Worm (Caenorhabditis elegans) whole organism, early embryonic: ENCODE data around the gene C50H2.7.

Experiments
- B0310.2 ChIP-seq: sonication (generic microtip); optimal IDR thresholded peaks from 2 replicates; lab custom pipeline; 2016; ENCODE audit warnings: mild to moderate bottlenecking, missing genetic modification characterization, missing compliant biosample characterization
- F13C5.2 ChIP-seq: sonication (generic microtip); optimal IDR thresholded peaks from 2 replicates; lab custom pipeline; 2017; ENCODE audit warnings: mild to moderate bottlenecking, missing genetic modification characterization, inconsistent platforms, missing compliant biosample characterization
- aly-1 ChIP-seq: sonication (generic microtip); optimal IDR thresholded peaks from 2 replicates; lab custom pipeline; 2016; ENCODE audit warnings: missing genetic modification characterization, missing compliant biosample characterization
- ama-1 ChIP-seq: fragments of 150-350 bp; optimal IDR thresholded peaks from 2 replicates; lab custom pipeline; 2014
- ceh-13 ChIP-seq: fragments of 200-800 bp; sonication (Bioruptor generic); optimal IDR thresholded peaks from 2 replicates; lab custom pipeline; 2018; ENCODE audit warnings: mild to moderate bottlenecking, missing genetic modification characterization, missing compliant biosample characterization
- ceh-36 ChIP-seq: sonication (generic microtip); optimal IDR thresholded peaks from 2 replicates; lab custom pipeline; 2016; ENCODE audit warnings: missing genetic modification characterization, inconsistent platforms, missing compliant biosample characterization
- ets-7 ChIP-seq: sonication (generic microtip); optimal IDR thresholded peaks from 2 replicates; lab custom pipeline; 2016; ENCODE audit warnings: missing genotype, missing genetic modification characterization, missing compliant biosample characterization
- flt-1 ChIP-seq: fragments of 200-800 bp; sonication (Bioruptor generic); IDR thresholded peaks from 2 replicates; pipeline ENCODE4 v1.3.6; 2022; ENCODE audit warnings: missing genetic modification characterization, missing compliant biosample characterization
- hmbx-1 ChIP-seq: sonication (generic microtip); optimal IDR thresholded peaks from 2 replicates; lab custom pipeline; 2016; ENCODE audit warnings: mild to moderate bottlenecking, missing genetic modification characterization, missing compliant biosample characterization
- hmg-4 ChIP-seq: fragments of 200-800 bp; sonication (Bioruptor generic); optimal IDR thresholded peaks from 2 replicates; lab custom pipeline; 2018; ENCODE audit warnings: mild to moderate bottlenecking, missing genetic modification characterization, missing compliant biosample characterization
- hnd-1 ChIP-seq: sonication (generic microtip); optimal IDR thresholded peaks from 2 replicates; lab custom pipeline; 2016; ENCODE audit warnings: missing genetic modification characterization, missing compliant biosample characterization
- pes-1 ChIP-seq: fragments of 200-800 bp; sonication (Bioruptor generic); IDR thresholded peaks from 2 replicates; pipeline ENCODE4 v1.3.6; 2022; ENCODE audit warnings: missing genetic modification reagents, missing genetic modification characterization, missing compliant biosample characterization
- scrt-1 ChIP-seq: fragments of 200-800 bp; sonication (Bioruptor generic); IDR thresholded peaks from 2 replicates; pipeline ENCODE4 v1.3.6; 2022; ENCODE audit warnings: missing genetic modification characterization, missing compliant biosample characterization
- sea-1 ChIP-seq: fragments of 200-800 bp; sonication (Bioruptor generic); conservative IDR thresholded peaks from 2 replicates; pipeline ENCODE4 v1.3.6; 2022; ENCODE audit warnings: missing genetic modification characterization, missing compliant biosample characterization
- tbx-11 ChIP-seq: fragments of 200-800 bp; sonication (Bioruptor generic); IDR thresholded peaks from 2 replicates; pipeline ENCODE4 v1.3.6; 2022; ENCODE audit warnings: missing genetic modification characterization, missing compliant biosample characterization
- tbx-37 ChIP-seq: fragments of 200-800 bp; sonication (Bioruptor generic); conservative IDR thresholded peaks from 2 replicates; pipeline ENCODE4 v1.3.6; 2022; ENCODE audit warnings: missing genetic modification reagents, missing genetic modification characterization, missing compliant biosample characterization
- tra-4 ChIP-seq: sonication (generic microtip); optimal IDR thresholded peaks from 2 replicates; lab custom pipeline; 2017; ENCODE audit warnings: missing genetic modification characterization, missing compliant biosample characterization

Gene C50H2.7

DNA sequence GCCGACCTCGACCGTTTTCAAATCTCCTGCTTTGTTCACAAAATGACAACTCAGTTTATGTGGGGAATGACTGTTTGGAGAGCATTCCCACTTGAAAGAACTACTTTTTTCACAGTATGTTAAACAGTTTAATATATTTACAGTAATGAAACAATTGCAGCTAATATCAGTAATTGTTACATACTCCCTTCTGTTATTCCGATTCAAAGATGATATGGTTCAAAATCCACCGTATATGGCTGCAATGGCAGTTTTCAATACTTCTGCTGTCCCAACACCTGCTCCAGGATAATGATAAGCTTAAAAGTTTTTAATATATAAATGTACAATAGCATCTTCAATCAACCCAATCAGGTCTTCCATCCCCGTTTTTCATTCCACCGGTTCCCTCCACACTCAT is 15.4 kb upstream of the C50H2.7 start:
- no peak for TF ChIP-seq hmbx-1
- no peak for TF ChIP-seq flt-1
- no peak for TF ChIP-seq ets-7 (tag; lab: Kevin White, UChicago)
- TF ChIP-seq tbx-11 (GFP tag; lab: Robert Waterston, UW): no peak
- no peak for TF ChIP-seq tra-4
- TF ChIP-seq pes-1 (GFP tag; lab: Robert Waterston, UW): no peak

- TF ChIP-seq hnd-1 (tag; lab: Kevin White, UChicago): no peak
- no peak for TF ChIP-seq ceh-36 (tag; lab: Kevin White, UChicago)
- TF ChIP-seq B0310.2: no peak
- TF ChIP-seq tra-4: no peak
- no peak for TF ChIP-seq tbx-11 (GFP tag; lab: Robert Waterston, UW)
- TF ChIP-seq ceh-13 (GFP tag; lab: Kevin White, UChicago): no peak
- TF ChIP-seq flt-1: no peak
Observed at ce11 chrV:9909624-9910023, 13.0 kb upstream of the C50H2.7 start.

DNA sequence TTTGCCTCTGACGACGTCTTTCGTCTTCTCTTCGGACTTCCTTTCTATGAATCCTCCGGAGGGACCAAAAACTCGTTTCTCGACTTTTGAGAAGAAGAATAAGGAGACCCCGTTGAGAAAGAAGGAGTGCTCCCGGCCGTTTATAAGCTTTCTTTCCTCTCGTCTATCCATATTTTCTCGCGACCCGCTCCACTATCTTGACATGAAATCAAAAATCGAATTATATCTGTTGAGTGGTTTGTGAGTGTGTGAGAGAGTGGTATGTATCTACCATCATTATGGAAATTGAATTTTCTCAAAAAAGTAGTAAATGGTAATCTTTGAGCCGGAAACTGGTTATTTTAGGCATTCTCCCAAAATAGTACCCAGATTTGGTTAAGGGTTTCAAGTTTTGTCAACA is 11.4 kb upstream of the C50H2.7 start:
- TF ChIP-seq ama-1 (lab: Kevin White, UChicago) (no peak), ets-7 (tag; lab: Kevin White, UChicago) (no peak), hnd-1 (tag; lab: Kevin White, UChicago) (no peak), scrt-1 (no peak), tbx-37 (no peak), sea-1 (GFP tag; lab: Robert Waterston, UW) (no peak), tra-4 (no peak), tbx-11 (GFP tag; lab: Robert Waterston, UW) (no peak), hmbx-1 (no peak), flt-1 (no peak), hmg-4 (no peak), F13C5.2 (tag; lab: Kevin White, UChicago) (no peak), pes-1 (GFP tag; lab: Robert Waterston, UW) (no peak), ceh-13 (GFP tag; lab: Kevin White, UChicago) (no peak), B0310.2 (no peak), ceh-36 (tag; lab: Kevin White, UChicago) (no peak), aly-1 (no peak)

- TF ChIP-seq flt-1: no peak
- no peak for TF ChIP-seq scrt-1
- TF ChIP-seq aly-1: no peak
- no peak for TF ChIP-seq F13C5.2 (tag; lab: Kevin White, UChicago)
- TF ChIP-seq hmbx-1: no peak
- TF ChIP-seq ceh-13 (GFP tag; lab: Kevin White, UChicago): no peak
- no peak for TF ChIP-seq tra-4
- no peak for TF ChIP-seq B0310.2
Observed at ce11 chrV:9913863-9914262, 8.7 kb upstream of the C50H2.7 start, which contains the start of gene fipr-10. fipr-10 (plus strand) TSS chrV:9914163.

DNA sequence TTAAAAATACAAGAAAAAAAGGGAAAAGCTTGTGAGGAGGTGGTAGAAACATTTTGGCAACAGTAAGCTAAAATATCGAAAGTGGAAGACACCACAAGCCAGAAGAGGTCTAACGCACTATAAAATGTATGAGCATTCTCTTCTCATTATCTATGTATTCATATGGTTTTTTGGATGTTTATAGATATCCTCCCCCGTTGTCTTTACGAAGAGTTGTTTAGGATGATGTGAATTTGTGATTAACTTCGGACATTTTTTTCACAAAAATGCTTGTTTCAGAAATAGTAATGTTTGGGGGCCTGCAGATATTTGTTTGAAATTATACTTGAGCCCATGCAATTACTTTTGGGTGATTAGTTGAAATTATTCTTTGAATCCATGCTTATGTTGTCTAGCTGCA is 7.6 kb upstream of the C50H2.7 start, which contains the start of gene mec-9:
Gene mec-9, minus strand, starts transcription at position 101 of the 400 bp plus-strand sequence.
- TF ChIP-seq B0310.2: no peak
- no peak for TF ChIP-seq hmbx-1
- TF ChIP-seq tbx-11 (GFP tag; lab: Robert Waterston, UW): no peak
- TF ChIP-seq hmg-4: no peak
- no peak for TF ChIP-seq pes-1 (GFP tag; lab: Robert Waterston, UW)
- no peak for TF ChIP-seq ceh-13 (GFP tag; lab: Kevin White, UChicago)
- TF ChIP-seq hnd-1 (tag; lab: Kevin White, UChicago): no peak
- no peak for TF ChIP-seq sea-1 (GFP tag; lab: Robert Waterston, UW)
- no peak for TF ChIP-seq F13C5.2 (tag; lab: Kevin White, UChicago)
- TF ChIP-seq ceh-36 (tag; lab: Kevin White, UChicago): no peak
- TF ChIP-seq tbx-37: no peak
- no peak for TF ChIP-seq ama-1 (lab: Kevin White, UChicago)
- no peak for TF ChIP-seq scrt-1
- TF ChIP-seq flt-1: no peak
- TF ChIP-seq ets-7 (tag; lab: Kevin White, UChicago): no peak
- no peak for TF ChIP-seq tra-4
- TF ChIP-seq aly-1: no peak

DNA sequence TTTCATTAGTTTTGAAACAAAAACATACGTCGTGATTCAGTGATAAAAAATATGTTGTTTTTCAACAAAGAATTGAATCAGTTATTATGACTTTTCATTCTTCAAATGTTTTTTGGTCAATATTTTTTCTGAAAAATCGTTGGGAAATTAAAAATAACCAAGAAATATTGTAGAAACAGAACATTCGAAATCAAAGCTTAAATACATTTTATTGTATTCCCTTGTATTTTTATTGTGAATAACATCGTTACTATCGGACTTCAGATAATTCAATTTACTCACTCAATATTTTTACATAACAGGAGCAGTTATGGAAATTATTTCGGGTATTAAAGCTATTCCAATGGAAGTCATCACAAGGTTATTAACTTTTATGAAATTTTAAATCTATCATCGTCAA is 5.9 kb upstream of the C50H2.7 start, which contains the start of gene C50H2.4:
Gene C50H2.4, plus strand, starts transcription at position 301 of the 400 bp plus-strand sequence.
- TF ChIP-seq aly-1 (no peak), ceh-36 (tag; lab: Kevin White, UChicago) (no peak), hmg-4 (no peak), ceh-13 (GFP tag; lab: Kevin White, UChicago) (no peak)

ce11 chrV:9918410-9918809 is 4.2 kb upstream of the C50H2.7 start, which contains the start of gene C50H2.5:
C50H2.5 (plus strand) TSS chrV:9918710.
- TF ChIP-seq ama-1 (lab: Kevin White, UChicago): no peak
- no peak for TF ChIP-seq tbx-37
- TF ChIP-seq B0310.2: no peak
- TF ChIP-seq ceh-36 (tag; lab: Kevin White, UChicago): no peak
- no peak for TF ChIP-seq pes-1 (GFP tag; lab: Robert Waterston, UW)
- no peak for TF ChIP-seq aly-1
- TF ChIP-seq hnd-1 (tag; lab: Kevin White, UChicago): no peak
- no peak for TF ChIP-seq tra-4
- TF ChIP-seq tbx-11 (GFP tag; lab: Robert Waterston, UW): no peak
- TF ChIP-seq sea-1 (GFP tag; lab: Robert Waterston, UW): no peak
- TF ChIP-seq flt-1: no peak
- TF ChIP-seq hmg-4: no peak
- no peak for TF ChIP-seq scrt-1
- TF ChIP-seq ceh-13 (GFP tag; lab: Kevin White, UChicago): no peak
- TF ChIP-seq hmbx-1: no peak

DNA sequence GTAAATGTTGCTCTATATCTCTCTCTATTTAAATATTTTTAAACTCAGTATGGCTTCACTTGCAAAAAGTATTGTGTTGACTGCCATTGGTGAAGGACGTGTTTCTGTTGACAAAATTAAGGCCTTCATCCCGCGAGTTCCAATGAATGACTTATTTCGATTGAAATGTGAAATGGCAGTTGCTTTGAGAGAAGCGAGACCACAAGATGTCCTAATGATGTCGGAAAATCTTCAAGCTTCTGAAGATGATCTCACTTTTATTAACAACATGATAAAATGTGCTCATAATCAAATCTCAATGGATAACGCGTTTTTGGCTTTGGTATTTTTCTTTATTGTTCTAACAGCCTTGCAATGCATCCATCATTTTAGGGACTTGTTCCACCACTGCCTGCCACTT is 1.3 kb upstream of the C50H2.7 start, which contains the start of gene ceh-75:
Gene ceh-75, plus strand, starts transcription at position 50 of the 400 bp plus-strand sequence.
- TF ChIP-seq hmbx-1: no peak
- no peak for TF ChIP-seq sea-1 (GFP tag; lab: Robert Waterston, UW)

ce11 chrV:9924389-9924788 is 1.8 kb downstream of the C50H2.7 start:
- TF ChIP-seq ceh-36 (tag; lab: Kevin White, UChicago): no peak
- TF ChIP-seq flt-1: no peak
- no peak for TF ChIP-seq ets-7 (tag; lab: Kevin White, UChicago)
- TF ChIP-seq ama-1 (lab: Kevin White, UChicago): no peak
- TF ChIP-seq tbx-37: no peak
- TF ChIP-seq pes-1 (GFP tag; lab: Robert Waterston, UW): no peak
- TF ChIP-seq sea-1 (GFP tag; lab: Robert Waterston, UW): no peak
- no peak for TF ChIP-seq ceh-13 (GFP tag; lab: Kevin White, UChicago)
- TF ChIP-seq scrt-1: no peak
- TF ChIP-seq hnd-1 (tag; lab: Kevin White, UChicago): no peak
- TF ChIP-seq hmbx-1: no peak
- no peak for TF ChIP-seq hmg-4
- TF ChIP-seq F13C5.2 (tag; lab: Kevin White, UChicago): no peak
- no peak for TF ChIP-seq tra-4
- no peak for TF ChIP-seq aly-1
- TF ChIP-seq tbx-11 (GFP tag; lab: Robert Waterston, UW): no peak
- TF ChIP-seq B0310.2: no peak
